Worm (Caenorhabditis elegans) whole organism, mixed stage, embryonic: ENCODE measurements around the gene irld-12.

Experiments used
- elt-1 ChIP-seq: sonication (generic microtip); optimal IDR thresholded peaks from 2 replicates; lab custom pipeline; 2017; ENCODE audit warnings: missing genetic modification characterization, mild to moderate bottlenecking, missing compliant biosample characterization, antibody characterized with exemption, moderate library complexity, borderline replicate concordance; ENCODE audit not compliant: insufficient read depth
- nhr-12 ChIP-seq: fragments of 150-350 bp; optimal IDR thresholded peaks from 2 replicates; lab custom pipeline; 2014; ENCODE audit warnings: missing biosample characterization, missing genetic modification characterization
- nhr-2 ChIP-seq: fragments of 150-350 bp; optimal IDR thresholded peaks from 2 replicates; lab custom pipeline; 2014; ENCODE audit warnings: missing biosample characterization, missing genetic modification characterization

ce11 chrV:3014185-3014584 lies 7.0 kb downstream of the irld-12 start, which contains the start of gene K12D9.1:
- TF ChIP-seq nhr-2 (tag; lab: Kevin White, UChicago) (no peak), nhr-12 (tag; lab: Kevin White, UChicago) (no peak), elt-1 (tag; lab: Kevin White, UChicago) (no peak)
